Fruit fly (Drosophila melanogaster): ENCODE data around the gene Nnk.
A peak's percentile ranks its signal among the peaks of the same experiment; 100 is the strongest.

Gene Nnk

DNA sequence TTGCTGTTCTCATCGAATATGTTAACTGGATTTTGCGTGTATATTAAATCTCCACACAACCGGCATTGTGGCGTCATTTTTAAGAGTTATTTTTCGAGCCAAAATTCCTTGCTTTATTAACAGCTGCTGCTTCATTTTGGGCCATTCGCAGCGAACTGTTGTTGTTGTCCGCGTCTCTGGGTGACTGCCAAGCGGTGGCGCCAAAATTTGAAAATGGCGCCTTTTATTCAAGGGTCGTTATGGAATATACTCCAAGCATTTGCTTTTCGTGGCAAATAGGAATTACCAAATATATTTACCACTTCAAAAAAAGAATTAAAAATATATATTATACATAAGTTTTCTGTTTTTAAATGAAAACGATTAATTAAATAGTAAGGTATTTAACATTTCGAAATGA lies at the start of gene Nnk:
Gene Nnk, minus strand, starts transcription at position 158 of the 400 bp plus-strand sequence.
- peak; percentile 34 for TF ChIP-seq Myc (optimal IDR thresholded peaks at IDR 0.05)
- no peak for TF ChIP-seq GATAd (GFP tag; optimal IDR thresholded peaks at IDR 0.05)

DNA sequence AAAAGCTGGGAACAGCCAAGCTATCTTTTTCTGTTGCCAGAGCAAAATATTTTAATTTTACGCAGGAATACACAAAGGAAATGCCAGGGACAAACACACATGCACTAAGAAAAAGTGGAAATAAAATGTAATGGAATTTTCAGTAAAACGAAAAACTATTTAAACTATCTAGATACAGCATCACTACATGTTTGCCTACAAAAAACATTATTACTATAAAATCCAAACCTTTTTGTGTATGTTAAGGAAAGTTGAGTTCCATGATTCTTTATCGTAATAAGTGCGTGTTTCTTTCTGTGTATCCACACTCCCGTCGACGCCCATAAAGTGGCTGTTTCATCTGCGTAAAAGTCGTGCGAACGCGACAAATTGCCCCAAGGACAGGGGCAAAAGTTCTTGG lies 44.1 kb upstream of the Nnk start:
- TF ChIP-seq sv (GFP tag; optimal IDR thresholded peaks at IDR 0.05) = no peak
- no peak for TF ChIP-seq fru (GFP tag; optimal IDR thresholded peaks at IDR 0.05)
- no peak for TF ChIP-seq ey (GFP tag; optimal IDR thresholded peaks at IDR 0.05)
- TF ChIP-seq Hnf4 (GFP tag; optimal IDR thresholded peaks at IDR 0.05) = no peak
- TF ChIP-seq Mio (GFP tag; optimal IDR thresholded peaks at IDR 0.05) = no peak
- no peak for TF ChIP-seq lola (GFP tag; optimal IDR thresholded peaks at IDR 0.05)
- TF ChIP-seq tai (GFP tag; optimal IDR thresholded peaks at IDR 0.05) = no peak
- no peak for TF ChIP-seq CG32264 (GFP tag; optimal IDR thresholded peaks at IDR 0.05)
- no peak for TF ChIP-seq usp (GFP tag; optimal IDR thresholded peaks at IDR 0.05)
- no peak for TF ChIP-seq OdsH (GFP tag; optimal IDR thresholded peaks at IDR 0.05)
- no peak for TF ChIP-seq h (GFP tag; optimal IDR thresholded peaks at IDR 0.05)
- TF ChIP-seq dmrt93B (GFP tag; optimal IDR thresholded peaks at IDR 0.05) = no peak
- TF ChIP-seq Sp1 (GFP tag; optimal IDR thresholded peaks at IDR 0.05) = no peak
- no peak for TF ChIP-seq brk (GFP tag; optimal IDR thresholded peaks at IDR 0.05)
- no peak for TF ChIP-seq Abd-B (GFP tag; optimal IDR thresholded peaks at IDR 0.05)

DNA sequence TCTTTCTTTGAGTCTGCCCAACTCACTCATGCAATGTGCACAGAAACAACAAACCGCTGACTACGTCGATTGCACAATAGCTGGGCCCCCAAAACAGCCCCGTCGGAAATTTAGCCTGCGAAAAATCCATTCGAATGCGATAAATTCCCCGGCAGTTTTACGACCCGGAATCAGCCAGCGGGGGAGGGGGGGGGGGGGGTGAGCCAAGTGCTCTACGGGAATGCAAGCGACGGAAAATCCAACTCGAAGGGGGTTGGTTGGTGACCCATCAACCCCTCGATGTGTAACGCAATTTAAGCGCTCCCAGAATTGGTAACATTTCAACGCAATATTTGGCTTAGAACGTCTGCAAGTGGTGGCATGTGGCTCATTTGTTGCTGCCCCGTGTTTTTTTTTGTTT lies 41.9 kb upstream of the Nnk start:
- no peak for TF ChIP-seq pan (optimal IDR thresholded peaks at IDR 0.05)
- peak; percentile 4 for TF ChIP-seq Dfd (GFP tag; optimal IDR thresholded peaks at IDR 0.05)

dm6 chr3R:17830528-17830927 lies 25.5 kb upstream of the Nnk start:
- no peak for TF ChIP-seq Sp1 (GFP tag; optimal IDR thresholded peaks at IDR 0.05)
- no peak for TF ChIP-seq GATAd (GFP tag; optimal IDR thresholded peaks at IDR 0.05)
- no peak for TF ChIP-seq tai (GFP tag; optimal IDR thresholded peaks at IDR 0.05)
- no peak for TF ChIP-seq Mio (GFP tag; optimal IDR thresholded peaks at IDR 0.05)
- no peak for TF ChIP-seq jim (GFP tag; optimal IDR thresholded peaks at IDR 0.05)
- no peak for TF ChIP-seq sv (GFP tag; optimal IDR thresholded peaks at IDR 0.05)
- TF ChIP-seq CG9705 (GFP tag; optimal IDR thresholded peaks at IDR 0.05) = no peak
- TF ChIP-seq brk (GFP tag; optimal IDR thresholded peaks at IDR 0.05) = no peak
- no peak for TF ChIP-seq Jra (GFP tag; optimal IDR thresholded peaks at IDR 0.05)

dm6 chr3R:17828653-17829052 lies 23.6 kb upstream of the Nnk start:
- TF ChIP-seq sv (GFP tag; optimal IDR thresholded peaks at IDR 0.05) = no peak
- TF ChIP-seq sage (GFP tag; optimal IDR thresholded peaks at IDR 0.05) = no peak

dm6 chr3R:17827038-17827616 lies 22.1 kb upstream of the Nnk start:
- TF ChIP-seq brk (GFP tag; optimal IDR thresholded peaks at IDR 0.05) (no peak), CG32264 (GFP tag; optimal IDR thresholded peaks at IDR 0.05) (no peak), Myc (optimal IDR thresholded peaks at IDR 0.05) (no peak), lola (GFP tag; optimal IDR thresholded peaks at IDR 0.05) (no peak), Jra (GFP tag; optimal IDR thresholded peaks at IDR 0.05) (no peak), Vsx2 (GFP tag; optimal IDR thresholded peaks at IDR 0.05; ENCODE audit: partially characterized antibody) (no peak), br (GFP tag; optimal IDR thresholded peaks at IDR 0.05) (no peak), tai (GFP tag; optimal IDR thresholded peaks at IDR 0.05) (no peak), HLH106 (tag; optimal IDR thresholded peaks at IDR 0.05) (no peak), rgr (GFP tag; optimal IDR thresholded peaks at IDR 0.05) (no peak), N (GFP tag; optimal IDR thresholded peaks at IDR 0.05) (no peak), usp (GFP tag; optimal IDR thresholded peaks at IDR 0.05) (no peak), GATAd (GFP tag; optimal IDR thresholded peaks at IDR 0.05) (no peak), CG9705 (GFP tag; optimal IDR thresholded peaks at IDR 0.05) (no peak)

DNA sequence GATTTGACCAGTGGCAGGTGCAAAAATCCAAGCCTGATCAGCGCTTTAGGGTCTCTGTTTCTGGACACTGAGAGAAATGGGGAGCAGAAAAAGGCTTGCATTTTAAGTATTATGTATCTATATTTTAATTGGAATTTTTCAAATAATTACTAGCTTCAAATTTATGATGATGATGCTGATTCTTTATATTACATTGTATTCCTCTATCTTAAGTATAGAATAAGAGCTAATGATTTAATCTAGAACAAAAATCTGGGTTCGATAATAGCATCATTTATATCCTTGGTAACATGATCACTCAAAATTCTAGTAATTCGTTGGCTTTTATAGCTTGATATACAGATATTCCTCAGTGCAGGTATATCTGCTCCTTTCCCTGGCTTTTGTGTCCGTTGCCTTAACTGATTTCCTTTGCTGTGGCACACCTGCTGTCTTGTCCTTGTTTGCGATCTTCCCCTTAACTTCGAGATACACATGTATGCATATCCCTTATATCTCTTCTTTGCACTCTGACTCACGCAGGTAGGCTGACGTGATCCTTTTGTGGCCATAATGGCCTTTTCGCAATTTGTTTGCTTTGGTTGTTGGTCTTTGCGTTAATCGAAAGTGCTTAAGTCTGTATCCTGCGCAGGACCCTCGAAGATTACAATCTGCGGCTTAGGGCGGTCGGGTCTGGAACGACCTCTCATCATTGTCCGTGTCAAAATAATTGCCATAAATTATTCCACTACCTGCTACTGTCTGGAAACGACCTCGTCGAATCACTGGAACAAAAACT lies 20.9 kb upstream of the Nnk start:
- TF ChIP-seq dsf (GFP tag; optimal IDR thresholded peaks at IDR 0.05; ENCODE audit: borderline replicate concordance) = no peak
- TF ChIP-seq sage (GFP tag; optimal IDR thresholded peaks at IDR 0.05) = no peak
- peak; percentile 66 for TF ChIP-seq OdsH (GFP tag; optimal IDR thresholded peaks at IDR 0.05)
- TF ChIP-seq CG9705 (GFP tag; optimal IDR thresholded peaks at IDR 0.05) = no peak
- no peak for TF ChIP-seq Dfd (GFP tag; optimal IDR thresholded peaks at IDR 0.05)
- peak; percentile 59 for TF ChIP-seq dmrt93B (GFP tag; optimal IDR thresholded peaks at IDR 0.05)
- TF ChIP-seq ey (GFP tag; optimal IDR thresholded peaks at IDR 0.05) = peak; percentile 20
- TF ChIP-seq Hr78 (GFP tag; optimal IDR thresholded peaks at IDR 0.05) = no peak
- TF ChIP-seq CrebA (GFP tag; optimal IDR thresholded peaks at IDR 0.05; ENCODE audit: borderline replicate concordance) = no peak
- TF ChIP-seq N (GFP tag; optimal IDR thresholded peaks at IDR 0.05) = no peak
- no peak for TF ChIP-seq lola (GFP tag; optimal IDR thresholded peaks at IDR 0.05)
- TF ChIP-seq Hr83 (GFP tag; optimal IDR thresholded peaks at IDR 0.05; ENCODE audit: poor library complexity, severe bottlenecking) = no peak
- TF ChIP-seq Dif (GFP tag; optimal IDR thresholded peaks at IDR 0.05; ENCODE audit: partially characterized antibody) = no peak
- TF ChIP-seq woc (GFP tag; optimal IDR thresholded peaks at IDR 0.05) = peak; percentile 42
- no peak for TF ChIP-seq sv (GFP tag; optimal IDR thresholded peaks at IDR 0.05)
- TF ChIP-seq psq (GFP tag; optimal IDR thresholded peaks at IDR 0.05) = peak; percentile 68
- TF ChIP-seq br (GFP tag; optimal IDR thresholded peaks at IDR 0.05) = peak; percentile 23
- TF ChIP-seq Jra (GFP tag; optimal IDR thresholded peaks at IDR 0.05) = no peak
